Fruit fly (Drosophila melanogaster): ENCODE measurements around the gene TwdlE.
A peak's percentile ranks its signal among the peaks of the same experiment; 100 is the strongest.

TwdlE gene

dm6 chr2L:7909854-7910253, 49.2 kb upstream of the TwdlE start (continued):
- TF ChIP-seq Hr39 (GFP tag; optimal IDR thresholded peaks at IDR 0.05) = no peak

dm6 chr2L:7909327-7909804, 48.7 kb upstream of the TwdlE start:
- no peak for TF ChIP-seq CG16779 (tag; optimal IDR thresholded peaks at IDR 0.05)
- TF ChIP-seq CG7368 (GFP tag; optimal IDR thresholded peaks at IDR 0.05) = no peak
- TF ChIP-seq CG11294 (GFP tag; IDR thresholded peaks at IDR 0.05) = no peak
- TF ChIP-seq esn (GFP tag; optimal IDR thresholded peaks at IDR 0.05) = peak; percentile 74
- no peak for TF ChIP-seq fkh (GFP tag; optimal IDR thresholded peaks at IDR 0.05)
- no peak for TF ChIP-seq CG11762 (GFP tag; optimal IDR thresholded peaks at IDR 0.05; ENCODE audit: insufficient read depth)
- TF ChIP-seq Ets21C (GFP tag; optimal IDR thresholded peaks at IDR 0.05) = peak; percentile 5
- TF ChIP-seq Lpt (GFP tag; optimal IDR thresholded peaks at IDR 0.05) = no peak
- TF ChIP-seq topi (GFP tag; optimal IDR thresholded peaks at IDR 0.05) = peak; percentile 74
- peak; percentile 33 for TF ChIP-seq CG6854 (GFP tag; optimal IDR thresholded peaks at IDR 0.05)
- peak; percentile 57 for TF ChIP-seq CG3032 (tag; optimal IDR thresholded peaks at IDR 0.05)
- TF ChIP-seq Eip78C (GFP tag) = peak; percentile 88
- no peak for TF ChIP-seq CG32006 (GFP tag; optimal IDR thresholded peaks at IDR 0.05)
- TF ChIP-seq Hr38 (GFP tag; optimal IDR thresholded peaks at IDR 0.05) = no peak
- peak; percentile 34 for TF ChIP-seq CG8632 (GFP tag; optimal IDR thresholded peaks at IDR 0.05)
- TF ChIP-seq CG10669 (GFP tag; optimal IDR thresholded peaks at IDR 0.05) = peak; percentile 25
- TF ChIP-seq dsx (GFP tag; optimal IDR thresholded peaks at IDR 0.05; ENCODE audit: poor library complexity, severe bottlenecking) = peak; percentile 75
- TF ChIP-seq ss (GFP tag; optimal IDR thresholded peaks at IDR 0.05) = peak in 1 of 2 experiments; percentile 50
- no peak for TF ChIP-seq dac (GFP tag; optimal IDR thresholded peaks at IDR 0.05)
- TF ChIP-seq pdm3 (GFP tag; optimal IDR thresholded peaks at IDR 0.05) = peak; percentile 31
- TF ChIP-seq Smox (GFP tag; optimal IDR thresholded peaks at IDR 0.05) = peak; percentile 68
- no peak for TF ChIP-seq Eip93F (GFP tag; optimal IDR thresholded peaks at IDR 0.05)
- TF ChIP-seq Hr4 (GFP tag; optimal IDR thresholded peaks at IDR 0.05) = no peak
- peak; percentile 36 for TF ChIP-seq Blimp-1 (GFP tag; optimal IDR thresholded peaks at IDR 0.05)
- peak; percentile 84 for TF ChIP-seq Met (GFP tag; optimal IDR thresholded peaks at IDR 0.05)
- peak; percentile 37 for TF ChIP-seq CG34406 (GFP tag; optimal IDR thresholded peaks at IDR 0.05)
- peak; percentile 73 for TF ChIP-seq Sox102F (GFP tag; optimal IDR thresholded peaks at IDR 0.05)
- no peak for TF ChIP-seq CG4318 (GFP tag; optimal IDR thresholded peaks at IDR 0.05)
- no peak for TF ChIP-seq eg (GFP tag; IDR thresholded peaks at IDR 0.05)
- peak; percentile 26 for TF ChIP-seq Hr39 (GFP tag; optimal IDR thresholded peaks at IDR 0.05)
- peak; percentile 3 for TF ChIP-seq net (GFP tag; optimal IDR thresholded peaks at IDR 0.05)
- TF ChIP-seq CG6792 (GFP tag; optimal IDR thresholded peaks at IDR 0.05) = peak; percentile 5
- TF ChIP-seq CG3919 (GFP tag; optimal IDR thresholded peaks at IDR 0.05) = peak; percentile 40
- TF ChIP-seq CG6163 (GFP tag; IDR thresholded peaks at IDR 0.05) = peak; percentile 61; the same call in 1 of the 3 replicates
- no peak for TF ChIP-seq fd59A (GFP tag; optimal IDR thresholded peaks at IDR 0.05)
- TF ChIP-seq CG9139 (GFP tag; optimal IDR thresholded peaks at IDR 0.05) = peak; percentile 1
- TF ChIP-seq Gug (GFP tag; IDR thresholded peaks at IDR 0.05) = no peak
- TF ChIP-seq CG1621 (tag; optimal IDR thresholded peaks at IDR 0.05) = no peak
- no peak for TF ChIP-seq CG11902 (GFP tag; optimal IDR thresholded peaks at IDR 0.05)
- TF ChIP-seq CG8119 (GFP tag; IDR thresholded peaks at IDR 0.05) = no peak
- TF ChIP-seq Sox14 (GFP tag; optimal IDR thresholded peaks at IDR 0.05) = peak; percentile 25
- peak; percentile 59 for TF ChIP-seq spab (GFP tag; optimal IDR thresholded peaks at IDR 0.05)
- no peak for TF ChIP-seq CG6276 (GFP tag; optimal IDR thresholded peaks at IDR 0.05)
- TF ChIP-seq CG15336 (GFP tag; IDR thresholded peaks at IDR 0.05) = no peak
- peak; percentile 53 for TF ChIP-seq lz (GFP tag; optimal IDR thresholded peaks at IDR 0.05)
- peak; percentile 36 for TF ChIP-seq achi (GFP tag; optimal IDR thresholded peaks at IDR 0.05)
- TF ChIP-seq cyc (GFP tag; optimal IDR thresholded peaks at IDR 0.05) = peak; percentile 48
- peak; percentile 3 for TF ChIP-seq CG8319 (GFP tag; optimal IDR thresholded peaks at IDR 0.05)
- TF ChIP-seq Eip75B (GFP tag; optimal IDR thresholded peaks at IDR 0.05) = no peak
- peak; percentile 57 for TF ChIP-seq Ets96B (tag; optimal IDR thresholded peaks at IDR 0.05)

Measured in whole organism, prepupa.